Fruit fly (Drosophila melanogaster) whole organism, pupa: ENCODE results near the gene CG14273.
A peak's percentile ranks its signal among the peaks of the same experiment; 100 is the strongest.

Experiments
- CG10348 ChIP-seq: fragments of 200-800 bp; sonication (Bioruptor generic); IDR thresholded peaks from 2 replicates; pipeline ENCODE4 v1.3.6; 2022; ENCODE audit warnings: missing biosample characterization, missing genetic modification characterization
- CG12605 ChIP-seq: fragments of 200-800 bp; sonication (Bioruptor generic); IDR thresholded peaks from 2 replicates; pipeline ENCODE4 v1.3.6; 2022; ENCODE audit warnings: missing biosample characterization, missing genetic modification characterization
- CG13204 ChIP-seq: fragments of 200-800 bp; sonication (Bioruptor generic); optimal IDR thresholded peaks from 2 replicates; lab custom pipeline; 2018; ENCODE audit warnings: missing biosample characterization, mild to moderate bottlenecking, missing genetic modification characterization, moderate library complexity
- CG14655 ChIP-seq: fragments of 200-800 bp; sonication (Bioruptor generic); optimal IDR thresholded peaks from 3 replicates; lab custom pipeline; 2017; ENCODE audit warnings: mild to moderate bottlenecking, missing biosample characterization, missing genetic modification reagents, missing genetic modification characterization
- CG15710 ChIP-seq: fragments of 200-800 bp; sonication (Bioruptor generic); optimal IDR thresholded peaks from 2 replicates; lab custom pipeline; 2018; ENCODE audit warnings: missing biosample characterization, mild to moderate bottlenecking, missing genetic modification characterization, moderate library complexity
- CG17806 ChIP-seq: fragments of 200-800 bp; sonication (Bioruptor generic); optimal IDR thresholded peaks from 2 replicates; lab custom pipeline; 2018; ENCODE audit warnings: missing biosample characterization, mild to moderate bottlenecking, missing genetic modification characterization, moderate library complexity
- CG32121 ChIP-seq: fragments of 200-800 bp; sonication (Bioruptor generic); IDR thresholded peaks from 2 replicates; pipeline ENCODE4 v1.3.6; 2022; ENCODE audit warnings: missing biosample characterization, missing genetic modification characterization
- CG34367 ChIP-seq: fragments of 200-800 bp; sonication (Bioruptor generic); optimal IDR thresholded peaks from 2 replicates; lab custom pipeline; 2018; ENCODE audit warnings: missing biosample characterization, mild to moderate bottlenecking, missing genetic modification characterization
- CG4496 ChIP-seq: fragments of 200-800 bp; sonication (Bioruptor generic); IDR thresholded peaks from 3 replicates; pipeline ENCODE4 v1.3.6; 2022; ENCODE audit warnings: missing biosample characterization, missing genetic modification characterization
- CG8159 ChIP-seq: fragments of 200-800 bp; sonication (Bioruptor generic); optimal IDR thresholded peaks from 3 replicates; lab custom pipeline; 2018; ENCODE audit warnings: missing biosample characterization, mild to moderate bottlenecking, missing genetic modification characterization, moderate library complexity
- CG8301 ChIP-seq: fragments of 200-800 bp; sonication (Bioruptor generic); optimal IDR thresholded peaks from 2 replicates; lab custom pipeline; 2018; ENCODE audit warnings: missing biosample characterization, mild to moderate bottlenecking, missing genetic modification characterization
- CG9948 ChIP-seq: fragments of 200-800 bp; sonication (Bioruptor generic); optimal IDR thresholded peaks from 2 replicates; lab custom pipeline; 2018; ENCODE audit warnings: missing biosample characterization, mild to moderate bottlenecking, missing genetic modification characterization, moderate library complexity
- D1 ChIP-seq: fragments of 200-800 bp; sonication (Bioruptor generic); optimal IDR thresholded peaks from 2 replicates; lab custom pipeline; 2018; ENCODE audit warnings: missing biosample characterization, mild to moderate bottlenecking, missing genetic modification characterization, moderate library complexity
- EcR ChIP-seq: fragments of 200-800 bp; sonication (Bioruptor generic); optimal IDR thresholded peaks from 3 replicates; lab custom pipeline; 2019; ENCODE audit warnings: missing biosample characterization, missing genetic modification characterization, mild to moderate bottlenecking, moderate library complexity, missing genetic modification reagents
- Ets98B ChIP-seq: fragments of 200-800 bp; sonication (Bioruptor generic); IDR thresholded peaks from 2 replicates; pipeline ENCODE4 v1.3.6; 2022; ENCODE audit warnings: missing biosample characterization, missing genetic modification characterization
- Pif1A ChIP-seq: fragments of 200-800 bp; sonication (Bioruptor generic); optimal IDR thresholded peaks from 3 replicates; lab custom pipeline; 2016; ENCODE audit warnings: missing biosample characterization, missing genetic modification characterization
- Pif1B ChIP-seq: fragments of 200-800 bp; sonication (Bioruptor generic); optimal IDR thresholded peaks from 3 replicates; lab custom pipeline; 2016; ENCODE audit warnings: missing biosample characterization, missing genetic modification characterization
- Snoo ChIP-seq: fragments of 200-800 bp; sonication (Bioruptor generic); optimal IDR thresholded peaks from 3 replicates; lab custom pipeline; 2017; ENCODE audit warnings: missing biosample characterization, mild to moderate bottlenecking, missing genetic modification characterization, inconsistent platforms
- fd96Ca ChIP-seq: fragments of 200-800 bp; sonication (Bioruptor generic); IDR thresholded peaks from 3 replicates; pipeline ENCODE4 v1.3.6; 2022; ENCODE audit warnings: missing biosample characterization, missing genetic modification characterization
- gl ChIP-seq: fragments of 200-800 bp; sonication (Bioruptor generic); optimal IDR thresholded peaks from 2 replicates; lab custom pipeline; 2018; ENCODE audit warnings: missing biosample characterization, mild to moderate bottlenecking, missing genetic modification characterization
- rn ChIP-seq: fragments of 200-800 bp; sonication (Bioruptor generic); IDR thresholded peaks from 2 replicates; pipeline ENCODE4 v1.3.6; 2022; ENCODE audit warnings: missing biosample characterization, missing genetic modification characterization

Gene CG14273

dm6 chr2L:8365701-8366643 is 23.5 kb downstream of the CG14273 start, which contains the start of gene Pp2A-29B:
TSS of gene Pp2A-29B (plus strand) at chr2L:8366038.
- TF ChIP-seq D1 (tag; lab: Kevin White, UChicago) (no peak), Pif1A (GFP tag; lab: Kevin White, UChicago) (peak; percentile 4), fd96Ca (GFP tag; lab: Robert Waterston, UW) (0 out of 3 replicates have a peak, but pooled peaks have one; percentile 15), CG12605 (GFP tag; lab: Robert Waterston, UW) (no peak), CG15710 (tag; lab: Kevin White, UChicago) (peak; percentile 13), rn (no peak), Pif1B (GFP tag; lab: Kevin White, UChicago) (no peak), CG32121 (GFP tag; lab: Robert Waterston, UW) (no peak), EcR (GFP tag; lab: Kevin White, UChicago) (no peak), CG14655 (GFP tag; lab: Kevin White, UChicago) (no peak), CG34367 (tag; lab: Kevin White, UChicago) (no peak), CG17806 (no peak), CG8301 (tag; lab: Kevin White, UChicago) (no peak), CG9948 (tag; lab: Kevin White, UChicago) (no peak), CG10348 (no peak), gl (tag; lab: Kevin White, UChicago) (no peak), CG4496 (GFP tag; lab: Robert Waterston, UW) (no peak), CG8159 (tag; lab: Kevin White, UChicago) (peak; percentile 32), Ets98B (GFP tag; lab: Robert Waterston, UW) (no peak), Snoo (no peak), CG13204 (no peak)

dm6 chr2L:8370364-8371326 is 28.1 kb downstream of the CG14273 start, which contains the start of gene CG17292:
TSS of gene CG17292 (plus strand) at chr2L:8370454.
- TF ChIP-seq CG4496 (GFP tag; lab: Robert Waterston, UW) (peak; percentile 50; the same call in 1 of the 3 replicates), CG32121 (GFP tag; lab: Robert Waterston, UW) (peak; percentile 46; the same call in 1 of the 2 replicates), EcR (GFP tag; lab: Kevin White, UChicago) (peak; percentile 44), fd96Ca (GFP tag; lab: Robert Waterston, UW) (peak; percentile 67; the same call in 2 of the 3 replicates), Ets98B (GFP tag; lab: Robert Waterston, UW) (peak; percentile 74; the same call in 1 of the 2 replicates), CG12605 (GFP tag; lab: Robert Waterston, UW) (peak; percentile 44; the same call in 1 of the 2 replicates), rn (no peak), CG10348 (0 out of 2 replicates have a peak, but pooled peaks have one; percentile 6), CG9948 (tag; lab: Kevin White, UChicago) (no peak), CG15710 (tag; lab: Kevin White, UChicago) (peak; percentile 16)

- TF ChIP-seq gl (tag; lab: Kevin White, UChicago) = no peak
- TF ChIP-seq CG13204 = no peak
- TF ChIP-seq CG9948 (tag; lab: Kevin White, UChicago) = peak; percentile 4
- peak; percentile 13; the same call in 1 of the 2 replicates for TF ChIP-seq CG32121 (GFP tag; lab: Robert Waterston, UW)
These were observed 29.0 kb downstream of the CG14273 start for dm6 chr2L:8371354-8371937.

- no peak for TF ChIP-seq EcR (GFP tag; lab: Kevin White, UChicago)
- TF ChIP-seq CG12605 (GFP tag; lab: Robert Waterston, UW) = no peak
- TF ChIP-seq Pif1A (GFP tag; lab: Kevin White, UChicago) = no peak
- no peak for TF ChIP-seq gl (tag; lab: Kevin White, UChicago)
- no peak for TF ChIP-seq CG34367 (tag; lab: Kevin White, UChicago)
- TF ChIP-seq CG9948 (tag; lab: Kevin White, UChicago) = no peak
- no peak for TF ChIP-seq CG8301 (tag; lab: Kevin White, UChicago)
- TF ChIP-seq CG32121 (GFP tag; lab: Robert Waterston, UW) = no peak
- no peak for TF ChIP-seq CG10348
- TF ChIP-seq rn = no peak
- no peak for TF ChIP-seq D1 (tag; lab: Kevin White, UChicago)
These were observed 29.8 kb downstream of the CG14273 start for dm6 chr2L:8372248-8372647.

dm6 chr2L:8374235-8374634 is 31.7 kb downstream of the CG14273 start, which contains the start of gene Wdr82:
TSS of gene Wdr82 (plus strand) at chr2L:8374461.
- TF ChIP-seq Pif1A (GFP tag; lab: Kevin White, UChicago) (no peak), CG12605 (GFP tag; lab: Robert Waterston, UW) (no peak), CG15710 (tag; lab: Kevin White, UChicago) (no peak), Pif1B (GFP tag; lab: Kevin White, UChicago) (no peak), CG13204 (no peak), CG8301 (tag; lab: Kevin White, UChicago) (no peak), CG9948 (tag; lab: Kevin White, UChicago) (no peak), CG8159 (tag; lab: Kevin White, UChicago) (no peak), gl (tag; lab: Kevin White, UChicago) (no peak), CG32121 (GFP tag; lab: Robert Waterston, UW) (no peak), D1 (tag; lab: Kevin White, UChicago) (no peak), CG17806 (no peak)
